Fruit fly (Drosophila melanogaster) whole organism, embryonic: ENCODE results near the gene AP-1sigma.

Source experiments
- Adf1 ChIP-seq: fragments of 200-800 bp; sonication (Bioruptor generic); IDR thresholded peaks from 2 replicates; pipeline ENCODE4 v1.3.6; 2022; ENCODE audit warnings: missing biosample characterization, missing genetic modification characterization
- Awh ChIP-seq: fragments of 200-800 bp; sonication (Bioruptor generic); IDR thresholded peaks from 2 replicates; pipeline ENCODE4, ENCODE4 v1.3.6; 2022; ENCODE audit warnings: missing biosample characterization, missing genetic modification characterization
- Bgb ChIP-seq: fragments of 200-800 bp; sonication (Bioruptor generic); IDR thresholded peaks from 2 replicates; pipeline ENCODE4 v1.3.6; 2022; ENCODE audit warnings: missing biosample characterization, missing genetic modification characterization; ENCODE audit not compliant: partially characterized antibody
- CG10431 ChIP-seq: fragments of 200-800 bp; sonication (Bioruptor generic); optimal IDR thresholded peaks from 3 replicates; lab custom pipeline; 2018; ENCODE audit warnings: missing biosample characterization, mild to moderate bottlenecking, missing genetic modification characterization
- CG11696 ChIP-seq: fragments of 200-800 bp; sonication (Bioruptor generic); IDR thresholded peaks from 2 replicates; pipeline ENCODE4 v1.3.6; 2022; ENCODE audit warnings: missing biosample characterization, missing genetic modification characterization
- CG12769 ChIP-seq: fragments of 200-800 bp; sonication (Bioruptor generic); optimal IDR thresholded peaks from 2 replicates; lab custom pipeline; 2019; ENCODE audit warnings: missing biosample characterization, mild to moderate bottlenecking, missing genetic modification characterization, moderate library complexity
- CG15073 ChIP-seq: fragments of 200-800 bp; sonication (Bioruptor generic); optimal IDR thresholded peaks from 2 replicates; lab custom pipeline; 2016; ENCODE audit warnings: missing biosample characterization, missing genetic modification characterization
- CG15601 ChIP-seq: fragments of 200-800 bp; sonication (Bioruptor generic); optimal IDR thresholded peaks from 3 replicates; lab custom pipeline; 2019; ENCODE audit warnings: missing biosample characterization, mild to moderate bottlenecking, missing genetic modification characterization, moderate library complexity
- CG18619 ChIP-seq: fragments of 200-800 bp; sonication (Bioruptor generic); optimal IDR thresholded peaks from 3 replicates; lab custom pipeline; 2017; ENCODE audit warnings: missing biosample characterization, mild to moderate bottlenecking, missing genetic modification characterization
- CG31224 ChIP-seq: fragments of 200-800 bp; sonication (Bioruptor generic); IDR thresholded peaks from 2 replicates; pipeline ENCODE4 v1.3.6; 2022; ENCODE audit warnings: missing biosample characterization, missing genetic modification characterization
- CG31365 ChIP-seq: fragments of 200-800 bp; sonication (Bioruptor generic); optimal IDR thresholded peaks from 2 replicates; lab custom pipeline; 2018; ENCODE audit warnings: missing biosample characterization, mild to moderate bottlenecking, missing genetic modification characterization
- CG31441 ChIP-seq: fragments of 200-800 bp; sonication (Bioruptor generic); IDR thresholded peaks from 2 replicates; pipeline ENCODE4 v1.3.6; 2022; ENCODE audit warnings: missing biosample characterization, missing genetic modification characterization
- CG32772 ChIP-seq: fragments of 200-800 bp; sonication (Bioruptor generic); IDR thresholded peaks from 2 replicates; pipeline ENCODE4 v1.3.6; 2022; ENCODE audit warnings: missing biosample characterization, missing genetic modification characterization
- CG3726 ChIP-seq: fragments of 200-800 bp; sonication (Bioruptor generic); IDR thresholded peaks from 3 replicates; pipeline ENCODE4, ENCODE4 v1.3.6; 2022; ENCODE audit warnings: missing biosample characterization, missing genetic modification characterization
- CG4730 ChIP-seq: fragments of 200-800 bp; sonication (Bioruptor generic); IDR thresholded peaks from 2 replicates; pipeline ENCODE4 v1.3.6; 2022; ENCODE audit warnings: missing biosample characterization, missing genetic modification characterization
- CG7745 ChIP-seq: fragments of 200-800 bp; sonication (Bioruptor generic); optimal IDR thresholded peaks from 2 replicates; lab custom pipeline; 2018; ENCODE audit warnings: missing biosample characterization, mild to moderate bottlenecking, missing genetic modification characterization, moderate library complexity
- CG8388 ChIP-seq: fragments of 200-800 bp; sonication (Bioruptor generic); optimal IDR thresholded peaks from 2 replicates; lab custom pipeline; 2019; ENCODE audit warnings: missing biosample characterization, mild to moderate bottlenecking, missing genetic modification characterization, moderate library complexity
- HLHmδ ChIP-seq: fragments of 200-800 bp; sonication (Bioruptor generic); optimal IDR thresholded peaks from 2 replicates; lab custom pipeline; 2018; ENCODE audit warnings: missing biosample characterization, mild to moderate bottlenecking, missing genetic modification characterization, moderate library complexity
- Hmr ChIP-seq: fragments of 200-800 bp; sonication (Bioruptor generic); optimal IDR thresholded peaks from 3 replicates; lab custom pipeline; 2017; ENCODE audit warnings: mild to moderate bottlenecking, missing biosample characterization, missing genetic modification reagents, missing genetic modification characterization
- Med ChIP-seq: fragments of 200-800 bp; sonication (Bioruptor generic); peaks from one replicate; lab custom pipeline; 2016; ENCODE audit warnings: missing biosample characterization, missing genetic modification characterization, mild to moderate bottlenecking, inconsistent platforms, moderate library complexity
- Myb ChIP-seq: fragments of 200-800 bp; sonication (Bioruptor generic); optimal IDR thresholded peaks from 2 replicates; lab custom pipeline; 2016; ENCODE audit warnings: missing biosample characterization, missing genetic modification characterization
- Oaz ChIP-seq: fragments of 200-800 bp; sonication (Bioruptor generic); IDR thresholded peaks from 2 replicates; pipeline ENCODE4 v1.3.6; 2022; ENCODE audit warnings: missing biosample characterization, missing genetic modification characterization
- Trl ChIP-seq, 3 experiments: fragments of >200 bp in 2 of 3; fragments of 200-800 bp in 1 of 3; sonication (Bioruptor generic) in 1 of 3; optimal IDR thresholded peaks; 2 replicates in 1 of 3; 3 replicates in 2 of 3; lab custom pipeline; 2016 to 2017; ENCODE audit warnings: missing biosample characterization in 1 of 3, missing genetic modification characterization in 1 of 3
- abd-A ChIP-seq: fragments of 200-800 bp; sonication (Bioruptor generic); optimal IDR thresholded peaks from 3 replicates; lab custom pipeline; 2019; ENCODE audit warnings: missing biosample characterization, mild to moderate bottlenecking, missing genetic modification characterization, moderate library complexity
- dysf ChIP-seq: fragments of 200-800 bp; sonication (Bioruptor generic); IDR thresholded peaks from 3 replicates; pipeline ENCODE4 v1.3.6; 2022; ENCODE audit warnings: missing biosample characterization, missing genetic modification characterization
- gro ChIP-seq: fragments of 200-800 bp; sonication (Bioruptor generic); optimal IDR thresholded peaks from 2 replicates; lab custom pipeline; 2016; ENCODE audit warnings: missing biosample characterization, missing genetic modification characterization
- h ChIP-seq: fragments of >200 bp; optimal IDR thresholded peaks from 2 replicates; lab custom pipeline; 2017
- hkb ChIP-seq, 2 experiments: fragments of 200-800 bp in 1 of 2; fragments of >200 bp in 1 of 2; sonication (Bioruptor generic) in 1 of 2; IDR thresholded peaks in 1 of 2; optimal IDR thresholded peaks in 1 of 2; 2 replicates each; pipeline versions ENCODE4 v1.3.6 to Lab custom; 2017 to 2022; ENCODE audit warnings: missing biosample characterization in 1 of 2, missing genetic modification characterization in 1 of 2
- insv ChIP-seq, 2 experiments: fragments of 200-800 bp; sonication (Bioruptor generic); optimal IDR thresholded peaks; 3 replicates each; lab custom pipeline; 2016 to 2018; ENCODE audit warnings: missing biosample characterization in 2 of 2, missing genetic modification characterization in 2 of 2
- jing ChIP-seq: fragments of 200-800 bp; sonication (Bioruptor generic); optimal IDR thresholded peaks from 2 replicates; lab custom pipeline; 2018; ENCODE audit warnings: missing biosample characterization, mild to moderate bottlenecking, missing genetic modification characterization
- lab ChIP-seq: fragments of 200-800 bp; sonication (Bioruptor generic); optimal IDR thresholded peaks from 3 replicates; lab custom pipeline; 2017; ENCODE audit warnings: missing biosample characterization, missing genetic modification characterization, mild to moderate bottlenecking, moderate library complexity, missing genetic modification reagents
- pfk ChIP-seq: fragments of 200-800 bp; sonication (Bioruptor generic); optimal IDR thresholded peaks from 2 replicates; lab custom pipeline; 2018; ENCODE audit warnings: missing biosample characterization, mild to moderate bottlenecking, missing genetic modification characterization, moderate library complexity
- ranshi ChIP-seq: fragments of 200-800 bp; sonication (Bioruptor generic); IDR thresholded peaks from 2 replicates; pipeline ENCODE4 v1.3.6; 2022; ENCODE audit warnings: missing biosample characterization, missing genetic modification characterization
- scrt ChIP-seq: fragments of 200-800 bp; sonication (Bioruptor generic); optimal IDR thresholded peaks from 2 replicates; lab custom pipeline; 2018; ENCODE audit warnings: missing biosample characterization, mild to moderate bottlenecking, missing genetic modification characterization, moderate library complexity
- sd ChIP-seq: fragments of 200-800 bp; sonication (Bioruptor generic); optimal IDR thresholded peaks from 3 replicates; lab custom pipeline; 2018; ENCODE audit warnings: missing biosample characterization, mild to moderate bottlenecking, missing genetic modification characterization, moderate library complexity
- sens ChIP-seq: fragments of 200-800 bp; sonication (Bioruptor generic); peaks from one replicate; lab custom pipeline; 2016; ENCODE audit warnings: missing biosample characterization, missing genetic modification characterization
- sens-2 ChIP-seq: fragments of 200-800 bp; sonication (Bioruptor generic); IDR thresholded peaks from 2 replicates; pipeline ENCODE4 v1.3.6; 2022; ENCODE audit warnings: missing biosample characterization, missing genetic modification characterization
- shn ChIP-seq: fragments of 200-800 bp; sonication (Bioruptor generic); optimal IDR thresholded peaks from 3 replicates; lab custom pipeline; 2016; ENCODE audit warnings: missing biosample characterization, missing genetic modification characterization
- so ChIP-seq: fragments of 200-800 bp; sonication (Bioruptor generic); IDR thresholded peaks from 3 replicates; pipeline ENCODE4 v1.3.6; 2022; ENCODE audit warnings: missing biosample characterization, missing genetic modification characterization
- sr ChIP-seq: fragments of 200-800 bp; sonication (Bioruptor generic); IDR thresholded peaks from 3 replicates; pipeline ENCODE4 v1.3.6; 2022; ENCODE audit warnings: missing biosample characterization, missing genetic modification characterization
- ttk ChIP-seq: fragments of 200-800 bp; sonication (Bioruptor generic); IDR thresholded peaks from 2 replicates; pipeline ENCODE4 v2.1.2; 2022; ENCODE audit warnings: missing biosample characterization, missing genetic modification characterization

AP-1sigma gene

dm6 chr3R:23964913-23965718, 6.7 kb downstream of the AP-1sigma start (continued):
- TF ChIP-seq Myb (no peak), so (0 out of 3 replicates have a peak, but pooled peaks have one; percentile 6), CG11696 (GFP tag; lab: Robert Waterston, UW) (peak; percentile 57), lab (GFP tag; lab: Kevin White, UChicago) (peak; percentile 2), CG15073 (GFP tag; lab: Kevin White, UChicago) (peak; percentile 70), CG10431 (GFP tag; lab: Kevin White, UChicago) (no peak), ttk (no peak), CG32772 (GFP tag; lab: Robert Waterston, UW) (no peak), hkb (optimal IDR thresholded peaks at IDR 0.05; lab: Kevin White, UChicago) (no peak), hkb (GFP tag; IDR thresholded peaks at IDR 0.05; lab: Robert Waterston, UW) (0 out of 2 replicates have a peak, but pooled peaks have one; percentile 8), CG15601 (tag; lab: Kevin White, UChicago) (no peak), CG18619 (no peak), Trl (optimal IDR thresholded peaks at IDR 0.05; lab: Kevin White, UChicago) (peak; percentile 67 to 81), Trl (GFP tag; optimal IDR thresholded peaks at IDR 0.05; lab: Kevin White, UChicago) (no peak), sd (tag; lab: Kevin White, UChicago) (peak; percentile 1), CG12769 (tag; lab: Kevin White, UChicago) (peak; percentile 61), Bgb (GFP tag; lab: Robert Waterston, UW) (no peak), Hmr (GFP tag; lab: Kevin White, UChicago) (no peak), jing (no peak), sens (peak; percentile 66), insv (GFP tag; optimal IDR thresholded peaks at IDR 0.05; lab: Kevin White, UChicago) (no peak), scrt (peak; percentile 74), sr (peak; percentile 93), h (lab: Kevin White, UChicago) (no peak), ranshi (GFP tag; lab: Robert Waterston, UW) (no peak), CG31441 (GFP tag; lab: Robert Waterston, UW) (no peak), gro (no peak), Awh (GFP tag; lab: Robert Waterston, UW) (no peak), pfk (GFP tag; lab: Kevin White, UChicago) (no peak), Adf1 (GFP tag; lab: Robert Waterston, UW) (peak; percentile 29; the same call in 1 of the 2 replicates), CG8388 (GFP tag; lab: Kevin White, UChicago) (no peak), CG7745 (tag; lab: Kevin White, UChicago) (no peak), abd-A (tag; lab: Kevin White, UChicago) (peak; percentile 63), CG3726 (GFP tag; lab: Robert Waterston, UW) (no peak), sens-2 (GFP tag; lab: Robert Waterston, UW) (no peak), HLHmδ (GFP tag; lab: Kevin White, UChicago) (no peak), CG31365 (tag; lab: Kevin White, UChicago) (no peak), CG4730 (GFP tag; lab: Robert Waterston, UW) (no peak), Oaz (no peak), dysf (GFP tag; lab: Robert Waterston, UW) (no peak), shn (GFP tag; lab: Kevin White, UChicago) (no peak), CG31224 (GFP tag; lab: Robert Waterston, UW) (no peak), Med (GFP tag; lab: Kevin White, UChicago) (peak; percentile 55)
